Worm (Caenorhabditis elegans): Measurements from ENCODE around the gene clc-33.

The clc-33 gene

DNA sequence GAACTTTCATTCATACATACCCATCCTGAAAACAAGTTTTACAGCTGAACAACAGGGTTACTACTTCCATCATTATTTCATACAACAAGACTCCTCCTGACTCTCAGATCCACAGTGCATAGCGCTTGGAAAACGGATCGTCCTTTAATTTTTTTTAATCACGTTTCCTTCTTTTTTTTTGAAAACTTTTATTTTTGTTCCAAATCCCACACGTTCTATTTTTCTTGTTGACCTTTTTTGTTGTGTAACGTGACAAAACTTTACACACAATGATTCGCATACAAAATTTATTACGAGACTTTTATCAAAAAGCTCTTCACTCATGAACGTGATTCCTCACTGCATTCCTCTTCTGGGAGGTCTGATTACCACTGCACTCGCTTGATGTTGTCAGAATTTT is at the start of gene clc-33:
clc-33 (plus strand) TSS at position 301 of the 400 bp plus-strand sequence.
- TF ChIP-seq hnd-1 (tag; optimal IDR thresholded peaks at IDR 0.05): no peak
- no peak for TF ChIP-seq F13C5.2 (tag; optimal IDR thresholded peaks at IDR 0.05)
- TF ChIP-seq ama-1 (optimal IDR thresholded peaks at IDR 0.05): no peak
- no peak for TF ChIP-seq hmbx-1 (tag; optimal IDR thresholded peaks at IDR 0.05)
- no peak for TF ChIP-seq hmg-4 (GFP tag; optimal IDR thresholded peaks at IDR 0.05)
- no peak for TF ChIP-seq B0310.2 (tag; optimal IDR thresholded peaks at IDR 0.05)
- no peak for TF ChIP-seq tbx-37 (GFP tag; conservative IDR thresholded peaks at IDR 0.05)
- TF ChIP-seq scrt-1 (GFP tag; IDR thresholded peaks at IDR 0.05): no peak
- TF ChIP-seq sea-1 (GFP tag; conservative IDR thresholded peaks at IDR 0.05): no peak
- TF ChIP-seq aly-1 (tag; optimal IDR thresholded peaks at IDR 0.05): no peak
- no peak for TF ChIP-seq tra-4 (tag; optimal IDR thresholded peaks at IDR 0.05)
- no peak for TF ChIP-seq pes-1 (GFP tag; IDR thresholded peaks at IDR 0.05)
- TF ChIP-seq ceh-13 (GFP tag; optimal IDR thresholded peaks at IDR 0.05): no peak
- TF ChIP-seq ceh-36 (tag; optimal IDR thresholded peaks at IDR 0.05): no peak
- no peak for TF ChIP-seq ets-7 (tag; optimal IDR thresholded peaks at IDR 0.05)
- no peak for TF ChIP-seq flt-1 (GFP tag; IDR thresholded peaks at IDR 0.05)
- no peak for TF ChIP-seq tbx-11 (GFP tag; IDR thresholded peaks at IDR 0.05)

DNA sequence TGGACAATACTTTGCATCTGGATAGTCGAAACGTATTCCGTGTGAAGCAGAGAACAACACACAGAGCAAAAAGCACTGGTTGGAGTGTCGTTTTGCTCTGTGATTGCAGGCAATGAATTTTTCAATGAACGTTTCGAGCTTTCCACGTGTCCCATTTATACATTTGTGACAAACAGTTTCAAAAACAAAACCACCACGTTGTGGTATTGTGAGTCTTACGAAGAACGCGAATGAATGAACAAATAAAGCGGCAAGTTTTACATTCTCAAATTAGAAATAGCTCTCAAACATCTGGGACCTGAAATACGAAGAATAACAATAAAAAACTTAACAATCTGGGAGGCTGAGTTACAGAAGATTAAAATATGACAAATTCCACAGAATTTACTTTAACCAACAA is 48.4 kb upstream of the clc-33 start, which contains the start of gene F46F5.1:
F46F5.1 (minus strand) TSS at position 101 of the 400 bp plus-strand sequence.
- TF ChIP-seq pes-1 (GFP tag; IDR thresholded peaks at IDR 0.05) (no peak), F13C5.2 (tag; optimal IDR thresholded peaks at IDR 0.05) (no peak), flt-1 (GFP tag; IDR thresholded peaks at IDR 0.05) (no peak), aly-1 (tag; optimal IDR thresholded peaks at IDR 0.05) (no peak)

DNA sequence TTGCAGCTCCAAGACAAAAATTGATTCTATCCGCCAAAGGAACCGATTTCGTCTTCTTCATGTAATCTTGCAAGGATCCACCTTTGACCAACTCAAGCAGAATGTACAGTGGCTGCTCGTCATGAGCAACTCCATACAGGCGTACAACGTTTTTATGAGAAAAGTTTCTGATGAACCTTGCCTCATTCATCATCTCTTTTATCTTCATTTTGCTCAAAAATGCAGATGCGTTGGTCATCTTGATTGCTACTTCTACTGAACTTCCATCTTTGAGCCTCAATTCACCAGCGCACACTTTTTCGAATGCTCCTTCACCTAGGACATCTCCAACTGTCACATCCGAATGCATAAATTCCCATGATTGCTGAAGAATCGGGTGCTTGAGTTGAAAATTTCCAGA is 43.3 kb upstream of the clc-33 start:
- TF ChIP-seq hnd-1 (tag; optimal IDR thresholded peaks at IDR 0.05): no peak
- TF ChIP-seq aly-1 (tag; optimal IDR thresholded peaks at IDR 0.05): no peak
- TF ChIP-seq ets-7 (tag; optimal IDR thresholded peaks at IDR 0.05): no peak
- no peak for TF ChIP-seq ceh-36 (tag; optimal IDR thresholded peaks at IDR 0.05)
- no peak for TF ChIP-seq ceh-13 (GFP tag; optimal IDR thresholded peaks at IDR 0.05)
- no peak for TF ChIP-seq B0310.2 (tag; optimal IDR thresholded peaks at IDR 0.05)
- no peak for TF ChIP-seq sea-1 (GFP tag; conservative IDR thresholded peaks at IDR 0.05)
- no peak for TF ChIP-seq hmbx-1 (tag; optimal IDR thresholded peaks at IDR 0.05)

DNA sequence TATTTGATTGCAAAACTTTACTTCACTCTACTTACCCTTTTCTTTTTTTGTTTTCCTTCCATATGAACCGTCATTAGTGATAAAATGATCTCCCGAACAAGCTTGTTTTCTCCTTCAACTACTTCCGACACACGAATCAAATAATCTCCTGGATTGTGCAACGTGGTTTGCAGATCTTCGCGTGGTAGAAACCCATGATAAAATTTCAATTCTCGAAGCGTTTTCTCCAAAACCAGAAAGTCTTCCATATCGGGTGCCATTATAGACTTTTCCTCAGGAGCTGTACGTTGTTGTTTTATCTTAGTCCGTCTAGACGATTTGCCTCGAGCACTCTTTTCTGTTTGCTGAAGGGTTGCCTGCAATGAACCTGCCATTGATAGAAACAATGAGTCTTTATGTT is 42.8 kb upstream of the clc-33 start:
- TF ChIP-seq ama-1 (optimal IDR thresholded peaks at IDR 0.05) (no peak), scrt-1 (GFP tag; IDR thresholded peaks at IDR 0.05) (no peak), tbx-11 (GFP tag; IDR thresholded peaks at IDR 0.05) (no peak), tra-4 (tag; optimal IDR thresholded peaks at IDR 0.05) (no peak), sea-1 (GFP tag; conservative IDR thresholded peaks at IDR 0.05) (no peak), flt-1 (GFP tag; IDR thresholded peaks at IDR 0.05) (no peak), F13C5.2 (tag; optimal IDR thresholded peaks at IDR 0.05) (no peak), aly-1 (tag; optimal IDR thresholded peaks at IDR 0.05) (no peak), ceh-36 (tag; optimal IDR thresholded peaks at IDR 0.05) (no peak), ets-7 (tag; optimal IDR thresholded peaks at IDR 0.05) (no peak)

DNA sequence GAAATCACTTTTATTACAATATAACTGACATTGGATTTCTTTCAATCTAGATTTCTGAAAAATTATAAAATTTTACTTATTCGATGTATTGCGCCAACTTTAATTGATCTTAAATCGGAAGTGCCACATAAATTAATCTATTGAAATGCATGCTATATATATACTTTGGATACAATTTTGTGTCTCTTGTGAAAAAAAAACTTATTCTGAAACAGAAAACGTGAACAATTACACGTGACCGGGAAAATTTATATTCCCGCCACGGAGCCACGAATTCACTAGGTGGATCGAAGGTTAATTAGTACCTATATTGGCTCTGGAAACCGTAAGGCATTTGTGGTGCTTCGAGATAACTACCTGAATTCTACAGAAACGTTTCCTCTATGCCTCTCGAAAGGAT is 40.5 kb upstream of the clc-33 start, which contains the start of gene F46F5.14:
F46F5.14 (plus strand) TSS at position 301 of the 400 bp plus-strand sequence.
- TF ChIP-seq hmbx-1 (tag; optimal IDR thresholded peaks at IDR 0.05): no peak

DNA sequence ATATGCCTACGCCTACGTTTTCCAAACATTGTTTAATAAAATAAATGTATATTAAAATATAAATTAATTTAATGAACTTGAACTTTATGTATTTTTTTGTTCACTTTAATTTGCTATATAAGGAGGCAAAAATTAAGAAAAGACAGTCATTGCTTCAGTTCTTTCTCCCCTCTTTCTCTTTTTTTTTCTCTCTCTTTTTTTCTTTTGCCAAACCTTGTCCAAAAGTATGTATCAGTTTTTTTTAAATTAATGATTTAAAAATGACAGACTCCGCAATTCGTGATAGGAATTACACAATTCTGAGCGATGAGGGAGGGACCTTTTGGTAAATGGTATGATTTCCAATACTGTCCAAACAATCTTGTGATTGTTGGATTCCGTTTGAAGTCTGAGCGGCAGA is 37.2 kb upstream of the clc-33 start, which contains the start of gene F46F5.13:
F46F5.13 (plus strand) TSS at position 301 of the 400 bp plus-strand sequence.
- TF ChIP-seq B0310.2 (tag; optimal IDR thresholded peaks at IDR 0.05): no peak
- no peak for TF ChIP-seq tra-4 (tag; optimal IDR thresholded peaks at IDR 0.05)

DNA sequence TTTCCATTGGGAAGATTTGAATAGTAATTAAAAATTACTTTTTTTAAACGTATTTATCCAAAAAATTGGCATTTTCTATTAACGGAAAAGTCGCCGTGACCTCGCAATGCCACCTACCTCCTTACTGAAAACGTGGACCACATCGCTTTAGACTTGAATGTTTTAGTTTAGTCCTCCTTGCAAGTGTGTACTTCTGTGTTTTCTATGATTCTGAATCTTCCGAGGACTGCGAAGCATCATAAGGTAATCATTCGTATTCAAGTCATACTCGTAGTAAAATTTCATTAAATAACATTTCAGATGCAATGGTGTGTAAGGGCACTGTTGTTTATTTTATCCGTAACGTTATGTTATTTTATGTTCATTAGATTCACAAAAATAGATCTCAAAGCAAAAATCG is 31.8 kb upstream of the clc-33 start, which contains the start of gene F46F5.11:
F46F5.11 (plus strand) TSS at position 301 of the 400 bp plus-strand sequence.
- TF ChIP-seq tra-4 (tag; optimal IDR thresholded peaks at IDR 0.05) (no peak), ets-7 (tag; optimal IDR thresholded peaks at IDR 0.05) (no peak), F13C5.2 (tag; optimal IDR thresholded peaks at IDR 0.05) (no peak), hmg-4 (GFP tag; optimal IDR thresholded peaks at IDR 0.05) (no peak), flt-1 (GFP tag; IDR thresholded peaks at IDR 0.05) (no peak), ama-1 (optimal IDR thresholded peaks at IDR 0.05) (no peak), hmbx-1 (tag; optimal IDR thresholded peaks at IDR 0.05) (no peak)

DNA sequence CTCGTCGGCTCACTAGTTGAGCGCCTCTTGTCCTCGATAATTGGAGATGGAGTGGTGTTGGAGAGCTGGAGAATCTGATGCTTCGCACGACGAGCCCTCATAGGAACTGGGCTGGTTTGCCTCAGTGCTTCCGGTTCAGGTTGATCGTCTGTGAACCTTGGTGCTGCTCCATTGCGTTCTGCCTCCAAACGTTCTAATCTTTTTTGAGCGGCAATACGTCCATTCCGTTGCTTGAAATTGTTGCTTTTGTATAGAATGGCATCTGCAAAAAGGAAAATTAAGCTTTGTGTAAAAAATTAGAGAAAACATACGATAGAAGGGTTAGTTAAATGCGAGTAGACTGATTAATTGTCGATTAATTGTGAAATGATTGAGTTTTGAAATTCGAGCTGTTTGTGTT is 27.3 kb upstream of the clc-33 start, which contains the start of gene F46F5.5:
F46F5.5 (minus strand) TSS at position 101 of the 400 bp plus-strand sequence.
- no peak for TF ChIP-seq scrt-1 (GFP tag; IDR thresholded peaks at IDR 0.05)

DNA sequence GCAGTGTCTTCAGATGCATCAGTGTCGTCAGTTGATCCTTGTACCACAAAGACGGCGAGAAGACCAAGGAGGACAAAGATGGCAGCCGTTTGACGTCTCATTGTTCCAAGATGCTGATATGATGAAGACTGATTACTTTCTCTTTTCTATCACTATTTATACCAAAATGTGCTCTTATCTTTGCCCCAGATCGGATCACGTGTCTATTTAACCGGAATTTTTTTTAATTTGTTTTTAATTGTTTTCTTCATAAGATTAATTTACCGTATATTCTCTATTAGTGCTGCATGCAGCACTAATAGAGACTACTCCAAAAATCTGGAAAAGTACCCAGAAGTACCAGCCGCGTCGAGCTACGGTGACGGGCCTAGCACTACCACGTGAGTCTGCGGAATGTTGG is 25.5 kb upstream of the clc-33 start, which contains the start of gene msrp-3:
msrp-3 (minus strand) TSS at position 101 of the 400 bp plus-strand sequence.
- TF ChIP-seq ama-1 (optimal IDR thresholded peaks at IDR 0.05): no peak

DNA sequence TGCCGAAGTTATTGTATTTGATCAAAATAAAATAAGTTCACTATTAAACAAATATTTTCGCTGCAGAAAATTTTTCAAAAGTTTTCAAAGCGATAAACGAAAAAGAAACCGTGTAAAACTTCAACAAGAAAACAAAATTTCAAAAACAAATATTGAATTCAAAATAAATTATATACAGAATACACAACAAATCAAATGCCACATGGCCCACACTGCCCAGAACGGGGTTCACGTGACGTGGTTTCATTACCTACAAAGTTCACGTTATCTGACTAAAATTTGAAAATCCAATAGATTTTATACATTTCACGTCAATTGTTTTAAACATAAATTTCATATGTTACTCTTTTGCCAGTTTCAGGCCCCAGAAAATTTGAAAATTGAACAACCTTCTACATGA is 19.7 kb upstream of the clc-33 start, which contains the start of gene F46F5.7:
F46F5.7 (minus strand) TSS at position 101 of the 400 bp plus-strand sequence.
- TF ChIP-seq aly-1 (tag; optimal IDR thresholded peaks at IDR 0.05): no peak
- TF ChIP-seq ceh-13 (GFP tag; optimal IDR thresholded peaks at IDR 0.05): no peak
- TF ChIP-seq ets-7 (tag; optimal IDR thresholded peaks at IDR 0.05): no peak
- TF ChIP-seq B0310.2 (tag; optimal IDR thresholded peaks at IDR 0.05): no peak
- TF ChIP-seq ama-1 (optimal IDR thresholded peaks at IDR 0.05): no peak
- TF ChIP-seq F13C5.2 (tag; optimal IDR thresholded peaks at IDR 0.05): no peak
- TF ChIP-seq pes-1 (GFP tag; IDR thresholded peaks at IDR 0.05): no peak
- TF ChIP-seq tra-4 (tag; optimal IDR thresholded peaks at IDR 0.05): no peak
- no peak for TF ChIP-seq hmbx-1 (tag; optimal IDR thresholded peaks at IDR 0.05)

Data from whole organism, early embryonic.